In the genomic region with DNA sequence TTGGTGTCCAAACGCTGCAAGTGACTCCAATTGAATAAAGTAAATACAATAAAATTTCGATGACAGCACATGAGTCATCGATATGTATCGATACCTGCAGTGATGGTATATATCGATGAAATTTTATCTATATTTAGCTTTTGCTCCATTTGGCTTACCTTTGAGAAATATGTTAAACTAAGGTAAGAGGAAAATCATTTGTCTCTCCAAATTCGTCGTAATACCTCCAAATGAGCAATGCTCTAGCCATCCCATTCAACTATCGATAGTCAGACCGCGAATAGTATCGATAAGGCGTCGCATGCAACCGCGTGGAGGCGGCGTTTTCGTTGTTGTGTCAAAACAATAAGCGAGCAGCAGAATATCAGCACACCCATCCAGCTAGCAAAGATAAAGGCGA, we compare ENCODE assay signal across 1 fruit fly cellular context.
TF ChIP-seq lines count a peak whose summit lies in the region.

A gene (minus strand): TSS at position 52 of the 400 bp plus-strand sequence.
A gene (plus strand): TSS at position 189 of the 400 bp plus-strand sequence.

TF ChIP-seq in whole organism, embryonic, 481 proteins besides CTCF, POLR2A, EP300 and RAD21 (continued from another document and continues in another):
- TF ChIP-seq Max (GFP tag; optimal IDR thresholded peaks at IDR 0.05; lab: Kevin White, UChicago) (peak; percentile 60), CG31441 (GFP tag; IDR thresholded peaks at IDR 0.05; lab: Robert Waterston, UW) (no peak; the same call in 1 of the 2 replicates), crp (GFP tag; optimal IDR thresholded peaks at IDR 0.05; lab: Kevin White, UChicago) (peak in 1 of 2 experiments; percentile 28), CG10462 (GFP tag; optimal IDR thresholded peaks at IDR 0.05; lab: Kevin White, UChicago) (no peak), Hand (GFP tag; optimal IDR thresholded peaks at IDR 0.05; lab: Kevin White, UChicago) (no peak), CG11696 (GFP tag; IDR thresholded peaks at IDR 0.05; lab: Robert Waterston, UW) (no peak), sug (tag; optimal IDR thresholded peaks at IDR 0.05; lab: Kevin White, UChicago) (peak; percentile 36), Fer1 (GFP tag; optimal IDR thresholded peaks at IDR 0.05; lab: Kevin White, UChicago) (peak; percentile 31), zfh2 (GFP tag; optimal IDR thresholded peaks at IDR 0.05; lab: Kevin White, UChicago) (no peak), tx (GFP tag; optimal IDR thresholded peaks at IDR 0.05; lab: Kevin White, UChicago) (peak; percentile 6), Gsc (GFP tag; IDR thresholded peaks at IDR 0.05; lab: Robert Waterston, UW) (no peak), trh (GFP tag; optimal IDR thresholded peaks at IDR 0.05; lab: Kevin White, UChicago) (no peak), CG3281 (GFP tag; optimal IDR thresholded peaks at IDR 0.05; lab: Kevin White, UChicago) (peak; percentile 33), D19A (tag; optimal IDR thresholded peaks at IDR 0.05; lab: Kevin White, UChicago) (no peak), CG42726 (GFP tag; IDR thresholded peaks at IDR 0.05; lab: Robert Waterston, UW; ENCODE audit: partially characterized antibody) (peak; percentile 74; the same call in 1 of the 2 replicates), H2.0 (GFP tag; IDR thresholded peaks at IDR 0.05; lab: Robert Waterston, UW) (no peak), CG10431 (GFP tag; optimal IDR thresholded peaks at IDR 0.05; lab: Kevin White, UChicago) (no peak), CG9932 (GFP tag; IDR thresholded peaks at IDR 0.05; lab: Robert Waterston, UW) (no peak; the same call in 1 of the 2 replicates), emc (GFP tag; optimal IDR thresholded peaks at IDR 0.05; lab: Kevin White, UChicago) (no peak), CG10654 (GFP tag; optimal IDR thresholded peaks at IDR 0.05; lab: Kevin White, UChicago) (no peak), Trl (optimal IDR thresholded peaks at IDR 0.05; lab: Kevin White, UChicago) (no peak), Trl (GFP tag; optimal IDR thresholded peaks at IDR 0.05; lab: Kevin White, UChicago) (no peak), grn (GFP tag; optimal IDR thresholded peaks at IDR 0.05; lab: Kevin White, UChicago) (peak; percentile 34), dm (GFP tag; optimal IDR thresholded peaks at IDR 0.05; lab: Kevin White, UChicago) (peak; percentile 65), CG1602 (GFP tag; optimal IDR thresholded peaks at IDR 0.05; lab: Kevin White, UChicago) (no peak), CG14050 (GFP tag; IDR thresholded peaks at IDR 0.05; lab: Robert Waterston, UW) (no peak), CG15601 (tag; optimal IDR thresholded peaks at IDR 0.05; lab: Kevin White, UChicago) (no peak), MESR4 (GFP tag; optimal IDR thresholded peaks at IDR 0.05; lab: Kevin White, UChicago) (peak; percentile 15), CG12942 (GFP tag; optimal IDR thresholded peaks at IDR 0.05; lab: Kevin White, UChicago) (no peak), CG2116 (GFP tag; optimal IDR thresholded peaks at IDR 0.05; lab: Kevin White, UChicago) (peak; percentile 99), scrt (GFP tag; optimal IDR thresholded peaks at IDR 0.05; lab: Kevin White, UChicago) (no peak), CG12071 (GFP tag; optimal IDR thresholded peaks at IDR 0.05; lab: Kevin White, UChicago) (no peak), CG15073 (GFP tag; optimal IDR thresholded peaks at IDR 0.05; lab: Kevin White, UChicago) (no peak), CG18619 (GFP tag; optimal IDR thresholded peaks at IDR 0.05; lab: Kevin White, UChicago) (no peak), CG12219 (GFP tag; optimal IDR thresholded peaks at IDR 0.05; lab: Kevin White, UChicago) (no peak), CHES-1-like (GFP tag; optimal IDR thresholded peaks at IDR 0.05; lab: Kevin White, UChicago) (no peak), Dfd (GFP tag; optimal IDR thresholded peaks at IDR 0.05; lab: Kevin White, UChicago) (no peak), Sry-δ (GFP tag; optimal IDR thresholded peaks at IDR 0.05; lab: Kevin White, UChicago) (peak; percentile 92), CG18011 (GFP tag; optimal IDR thresholded peaks at IDR 0.05; lab: Kevin White, UChicago) (no peak), al (GFP tag; IDR thresholded peaks at IDR 0.05; lab: Robert Waterston, UW) (no peak), bbx (GFP tag; IDR thresholded peaks at IDR 0.05; lab: Robert Waterston, UW; ENCODE audit: partially characterized antibody) (peak; percentile 90), sisA (GFP tag; IDR thresholded peaks at IDR 0.05; lab: Robert Waterston, UW) (no peak), TFAM (GFP tag; optimal IDR thresholded peaks at IDR 0.05; lab: Kevin White, UChicago) (no peak), Ptx1 (GFP tag; IDR thresholded peaks at IDR 0.05; lab: Robert Waterston, UW) (no peak), B-H2 (GFP tag; optimal IDR thresholded peaks at IDR 0.05; lab: Kevin White, UChicago) (no peak), bsh (GFP tag; optimal IDR thresholded peaks at IDR 0.05; lab: Kevin White, UChicago) (no peak), CG16815 (GFP tag; optimal IDR thresholded peaks at IDR 0.05; lab: Kevin White, UChicago) (no peak), HLH3B (GFP tag; IDR thresholded peaks at IDR 0.05; lab: Robert Waterston, UW) (no peak), CG4617 (GFP tag; optimal IDR thresholded peaks at IDR 0.05; lab: Kevin White, UChicago; ENCODE audit: borderline replicate concordance) (peak; percentile 31), CG7786 (GFP tag; optimal IDR thresholded peaks at IDR 0.05; lab: Kevin White, UChicago) (peak; percentile 21), Atf-2 (GFP tag; optimal IDR thresholded peaks at IDR 0.05; lab: Kevin White, UChicago) (no peak), CG7556 (GFP tag; optimal IDR thresholded peaks at IDR 0.05; lab: Kevin White, UChicago) (no peak), gro (GFP tag; optimal IDR thresholded peaks at IDR 0.05; lab: Kevin White, UChicago) (peak; percentile 60), her (GFP tag; optimal IDR thresholded peaks at IDR 0.05; lab: Kevin White, UChicago) (no peak), CG3407 (GFP tag; optimal IDR thresholded peaks at IDR 0.05; lab: Kevin White, UChicago) (no peak), ems (GFP tag; optimal IDR thresholded peaks at IDR 0.05; lab: Kevin White, UChicago) (no peak), CG11247 (GFP tag; IDR thresholded peaks at IDR 0.05; lab: Robert Waterston, UW) (no peak), CG6689 (GFP tag; IDR thresholded peaks at IDR 0.05; lab: Robert Waterston, UW) (no peak), Drgx (GFP tag; IDR thresholded peaks at IDR 0.05; lab: Robert Waterston, UW) (no peak), Taf1 (GFP tag; IDR thresholded peaks at IDR 0.05; lab: Robert Waterston, UW) (no peak), ewg (GFP tag; optimal IDR thresholded peaks at IDR 0.05; lab: Kevin White, UChicago) (peak; percentile 30), CG4360 (GFP tag; IDR thresholded peaks at IDR 0.05; lab: Robert Waterston, UW) (no peak), YL-1 (GFP tag; optimal IDR thresholded peaks at IDR 0.05; lab: Kevin White, UChicago) (peak; percentile 63), CG12744 (GFP tag; optimal IDR thresholded peaks at IDR 0.05; lab: Kevin White, UChicago) (peak; percentile 39), C15 (GFP tag; IDR thresholded peaks at IDR 0.05; lab: Robert Waterston, UW) (no peak), seq (GFP tag; IDR thresholded peaks at IDR 0.05; lab: Robert Waterston, UW) (no peak), CG15514 (GFP tag; optimal IDR thresholded peaks at IDR 0.05; lab: Kevin White, UChicago) (no peak), CG2129 (GFP tag; IDR thresholded peaks at IDR 0.05; lab: Robert Waterston, UW; ENCODE audit: partially characterized antibody) (peak; percentile 99), lmd (GFP tag; IDR thresholded peaks at IDR 0.05; lab: Robert Waterston, UW) (no peak), Ets65A (GFP tag; lab: Kevin White, UChicago) (no peak), Mad (GFP tag; optimal IDR thresholded peaks at IDR 0.05; lab: Kevin White, UChicago) (no peak), Elba2 (GFP tag; optimal IDR thresholded peaks at IDR 0.05; lab: Kevin White, UChicago) (peak; percentile 43), CG4282 (GFP tag; optimal IDR thresholded peaks at IDR 0.05; lab: Kevin White, UChicago) (no peak), pum (GFP tag; optimal IDR thresholded peaks at IDR 0.05; lab: Kevin White, UChicago) (peak; percentile 20), repo (GFP tag; optimal IDR thresholded peaks at IDR 0.05; lab: Kevin White, UChicago) (no peak), stwl (tag; optimal IDR thresholded peaks at IDR 0.05; lab: Kevin White, UChicago) (peak; percentile 62), Doc2 (GFP tag; IDR thresholded peaks at IDR 0.05; lab: Robert Waterston, UW) (no peak), lab (GFP tag; optimal IDR thresholded peaks at IDR 0.05; lab: Kevin White, UChicago) (no peak), chm (GFP tag; IDR thresholded peaks at IDR 0.05; lab: Robert Waterston, UW) (no peak), CG6272 (GFP tag; IDR thresholded peaks at IDR 0.05; lab: Robert Waterston, UW) (peak; percentile 27; the same call in 1 of the 2 replicates), sna (GFP tag; IDR thresholded peaks at IDR 0.05; lab: Robert Waterston, UW; ENCODE audit: partially characterized antibody) (peak; percentile 98), CG12299 (tag; optimal IDR thresholded peaks at IDR 0.05; lab: Kevin White, UChicago) (peak; percentile 6), tna (GFP tag; IDR thresholded peaks at IDR 0.05; lab: Robert Waterston, UW; ENCODE audit: partially characterized antibody) (peak; percentile 92), ken (GFP tag; IDR thresholded peaks at IDR 0.05; lab: Robert Waterston, UW) (no peak), NfI (GFP tag; optimal IDR thresholded peaks at IDR 0.05; lab: Kevin White, UChicago) (no peak), CG9609 (GFP tag; optimal IDR thresholded peaks at IDR 0.05; lab: Kevin White, UChicago) (peak; percentile 39), CG7745 (tag; optimal IDR thresholded peaks at IDR 0.05; lab: Kevin White, UChicago) (no peak), Rx (GFP tag; IDR thresholded peaks at IDR 0.05; lab: Robert Waterston, UW) (no peak), sr (GFP tag; IDR thresholded peaks at IDR 0.05; lab: Robert Waterston, UW) (no peak), Hr39 (optimal IDR thresholded peaks at IDR 0.05; lab: Kevin White, UChicago) (no peak), CG6254 (GFP tag; optimal IDR thresholded peaks at IDR 0.05; lab: Kevin White, UChicago) (no peak), CG9215 (GFP tag; IDR thresholded peaks at IDR 0.05; lab: Robert Waterston, UW) (no peak), BEAF-32 (GFP tag; optimal IDR thresholded peaks at IDR 0.05; lab: Kevin White, UChicago) (peak; percentile 98), CG5180 (GFP tag; optimal IDR thresholded peaks at IDR 0.05; lab: Kevin White, UChicago) (no peak), Antp (GFP tag; optimal IDR thresholded peaks at IDR 0.05; lab: Kevin White, UChicago) (no peak), Med (GFP tag; lab: Kevin White, UChicago) (peak; percentile 86), CG1603 (tag; optimal IDR thresholded peaks at IDR 0.05; lab: Kevin White, UChicago) (no peak), CG12391 (tag; optimal IDR thresholded peaks at IDR 0.05; lab: Kevin White, UChicago) (peak; percentile 56), sens (GFP tag; lab: Kevin White, UChicago) (peak; percentile 93), aop (GFP tag; IDR thresholded peaks at IDR 0.05; lab: Robert Waterston, UW) (no peak), CG2120 (GFP tag; optimal IDR thresholded peaks at IDR 0.05; lab: Kevin White, UChicago) (peak; percentile 38), CG2678 (tag; optimal IDR thresholded peaks at IDR 0.05; lab: Kevin White, UChicago) (no peak), slou (GFP tag; optimal IDR thresholded peaks at IDR 0.05; lab: Kevin White, UChicago) (no peak), NC2β (GFP tag; optimal IDR thresholded peaks at IDR 0.05; lab: Kevin White, UChicago) (no peak), CG31388 (GFP tag; optimal IDR thresholded peaks at IDR 0.05; lab: Kevin White, UChicago) (no peak), sima (GFP tag; optimal IDR thresholded peaks at IDR 0.05; lab: Kevin White, UChicago) (no peak), CG4707 (GFP tag; optimal IDR thresholded peaks at IDR 0.05; lab: Kevin White, UChicago) (no peak), disco-r (GFP tag; optimal IDR thresholded peaks at IDR 0.05; lab: Kevin White, UChicago) (no peak), cas (GFP tag; IDR thresholded peaks at IDR 0.05; lab: Robert Waterston, UW) (no peak), CG1529 (GFP tag; optimal IDR thresholded peaks at IDR 0.05; lab: Kevin White, UChicago) (no peak), ase (GFP tag; IDR thresholded peaks at IDR 0.05; lab: Robert Waterston, UW) (no peak), knrl (GFP tag; IDR thresholded peaks at IDR 0.05; lab: Robert Waterston, UW; ENCODE audit: partially characterized antibody) (peak; percentile 98), sd (tag; optimal IDR thresholded peaks at IDR 0.05; lab: Kevin White, UChicago) (no peak), twi (tag; optimal IDR thresholded peaks at IDR 0.05; lab: Kevin White, UChicago) (no peak), NK7.1 (GFP tag; optimal IDR thresholded peaks at IDR 0.05; lab: Kevin White, UChicago) (no peak), CG4404 (GFP tag; IDR thresholded peaks at IDR 0.05; lab: Robert Waterston, UW) (no peak), CG33557 (GFP tag; optimal IDR thresholded peaks at IDR 0.05; lab: Kevin White, UChicago) (no peak), Hr51 (GFP tag; optimal IDR thresholded peaks at IDR 0.05; lab: Kevin White, UChicago) (no peak), chn (GFP tag; optimal IDR thresholded peaks at IDR 0.05; lab: Kevin White, UChicago) (no peak), CG1832 (GFP tag; optimal IDR thresholded peaks at IDR 0.05; lab: Kevin White, UChicago) (no peak), insv (GFP tag; optimal IDR thresholded peaks at IDR 0.05; lab: Kevin White, UChicago) (peak in 1 of 2 experiments; percentile 37), ash1 (GFP tag; optimal IDR thresholded peaks at IDR 0.05; lab: Kevin White, UChicago) (no peak), fd3F (GFP tag; optimal IDR thresholded peaks at IDR 0.05; lab: Kevin White, UChicago) (no peak), lbe (GFP tag; optimal IDR thresholded peaks at IDR 0.05; lab: Kevin White, UChicago) (peak; percentile 70), dysf (GFP tag; IDR thresholded peaks at IDR 0.05; lab: Robert Waterston, UW) (no peak), zf30C (GFP tag; optimal IDR thresholded peaks at IDR 0.05; lab: Kevin White, UChicago) (no peak), CG10321 (GFP tag; IDR thresholded peaks at IDR 0.05; lab: Robert Waterston, UW) (no peak), Fer3 (tag; optimal IDR thresholded peaks at IDR 0.05; lab: Kevin White, UChicago) (no peak), Tbp (GFP tag; optimal IDR thresholded peaks at IDR 0.05; lab: Kevin White, UChicago) (no peak), cg (GFP tag; optimal IDR thresholded peaks at IDR 0.05; lab: Kevin White, UChicago) (peak; percentile 45), shn (GFP tag; optimal IDR thresholded peaks at IDR 0.05; lab: Kevin White, UChicago) (no peak), eve (GFP tag; optimal IDR thresholded peaks at IDR 0.05; lab: Kevin White, UChicago) (no peak), jing (GFP tag; optimal IDR thresholded peaks at IDR 0.05; lab: Kevin White, UChicago) (no peak)
